Worm (Caenorhabditis elegans) whole organism, L2 larva: ENCODE measurements around the gene lurp-2.

Experiments
- C34F6.9 ChIP-seq: fragments of 150-350 bp; optimal IDR thresholded peaks from 2 replicates; lab custom pipeline; 2014; ENCODE audit warnings: missing biosample characterization, missing genetic modification characterization
- F13H6.1 ChIP-seq: sonication (generic microtip); optimal IDR thresholded peaks from 2 replicates; lab custom pipeline; 2016; ENCODE audit warnings: missing genetic modification characterization, missing compliant biosample characterization
- Y55F3AM.14 ChIP-seq: fragments of 200-800 bp; sonication (Bioruptor generic); optimal IDR thresholded peaks from 2 replicates; lab custom pipeline; 2018; ENCODE audit warnings: mild to moderate bottlenecking, missing genetic modification characterization, missing compliant biosample characterization
- ZK546.5 ChIP-seq: sonication (generic microtip); optimal IDR thresholded peaks from 2 replicates; lab custom pipeline; 2017; ENCODE audit warnings: missing biosample characterization, missing genetic modification characterization
- alr-1 ChIP-seq: fragments of 150-350 bp; optimal IDR thresholded peaks from 2 replicates; lab custom pipeline; 2014; ENCODE audit warnings: missing biosample characterization, missing genetic modification characterization
- aly-2 ChIP-seq: fragments of 150-350 bp; optimal IDR thresholded peaks from 2 replicates; lab custom pipeline; 2014; ENCODE audit warnings: missing biosample characterization, missing genetic modification characterization
- blmp-1 ChIP-seq: sonication (generic microtip); optimal IDR thresholded peaks from 2 replicates; lab custom pipeline; 2017; ENCODE audit warnings: missing genetic modification characterization, mild to moderate bottlenecking, missing compliant biosample characterization, antibody characterized with exemption, moderate library complexity; ENCODE audit not compliant: insufficient read depth
- ceh-16 ChIP-seq: fragments of 150-350 bp; optimal IDR thresholded peaks from 2 replicates; lab custom pipeline; 2014; ENCODE audit warnings: missing biosample characterization, missing genetic modification characterization
- crh-2 ChIP-seq: sonication (generic microtip); optimal IDR thresholded peaks from 2 replicates; lab custom pipeline; 2017; ENCODE audit warnings: missing biosample characterization, missing genetic modification characterization
- dmd-4 ChIP-seq: sonication (generic microtip); optimal IDR thresholded peaks from 2 replicates; lab custom pipeline; 2017; ENCODE audit warnings: missing biosample characterization, missing genetic modification characterization
- elt-3 ChIP-seq: sonication (generic microtip); optimal IDR thresholded peaks from 2 replicates; lab custom pipeline; 2017; ENCODE audit warnings: missing biosample characterization, missing genetic modification characterization
- fos-1 ChIP-seq: fragments of 150-350 bp; optimal IDR thresholded peaks from 2 replicates; lab custom pipeline; 2014; ENCODE audit warnings: missing biosample characterization, missing genetic modification characterization
- lin-11 ChIP-seq: fragments of 150-350 bp; sonication (generic microtip); optimal IDR thresholded peaks from 2 replicates; lab custom pipeline; 2014; ENCODE audit warnings: missing biosample characterization, missing genetic modification characterization, inconsistent platforms, mixed read lengths
- lin-13 ChIP-seq: fragments of 150-350 bp; optimal IDR thresholded peaks from 2 replicates; lab custom pipeline; 2014; ENCODE audit warnings: missing biosample characterization, missing genetic modification reagents, missing genetic modification characterization
- mab-5 ChIP-seq: fragments of 150-350 bp; optimal IDR thresholded peaks from 2 replicates; lab custom pipeline; 2014; ENCODE audit warnings: missing biosample characterization, missing genetic modification characterization
- mbf-1 ChIP-seq: sonication (generic microtip); optimal IDR thresholded peaks from 2 replicates; lab custom pipeline; 2017; ENCODE audit warnings: missing biosample characterization, missing genetic modification characterization
- nhr-10 ChIP-seq: sonication (generic microtip); optimal IDR thresholded peaks from 2 replicates; lab custom pipeline; 2017; ENCODE audit warnings: missing biosample characterization, missing genetic modification characterization
- nhr-11 ChIP-seq: fragments of 150-350 bp; optimal IDR thresholded peaks from 2 replicates; lab custom pipeline; 2014; ENCODE audit warnings: missing biosample characterization, missing genetic modification characterization
- nhr-12 ChIP-seq: fragments of 150-350 bp; optimal IDR thresholded peaks from 2 replicates; lab custom pipeline; 2014; ENCODE audit warnings: missing biosample characterization, missing genetic modification characterization
- nhr-129 ChIP-seq: fragments of 150-350 bp; optimal IDR thresholded peaks from 2 replicates; lab custom pipeline; 2014; ENCODE audit warnings: missing biosample characterization, missing genetic modification characterization
- nhr-23 ChIP-seq: fragments of 150-350 bp; optimal IDR thresholded peaks from 2 replicates; lab custom pipeline; 2014; ENCODE audit warnings: missing biosample characterization, missing genetic modification reagents, missing genetic modification characterization
- nhr-237 ChIP-seq: fragments of 150-350 bp; optimal IDR thresholded peaks from 2 replicates; lab custom pipeline; 2014; ENCODE audit warnings: missing biosample characterization, missing genetic modification characterization
- nhr-25 ChIP-seq: fragments of 150-350 bp; sonication (generic microtip); optimal IDR thresholded peaks from 3 replicates; lab custom pipeline; 2014; ENCODE audit warnings: missing biosample characterization, missing genetic modification characterization
- nhr-6 ChIP-seq: fragments of 150-350 bp; optimal IDR thresholded peaks from 2 replicates; lab custom pipeline; 2014; ENCODE audit warnings: missing biosample characterization, missing genetic modification characterization
- nhr-77 ChIP-seq: fragments of 150-350 bp; optimal IDR thresholded peaks from 2 replicates; lab custom pipeline; 2014; ENCODE audit warnings: missing biosample characterization, missing genetic modification characterization
- peb-1 ChIP-seq: fragments of 150-350 bp; optimal IDR thresholded peaks from 2 replicates; lab custom pipeline; 2014; ENCODE audit warnings: missing biosample characterization, missing genetic modification characterization
- sem-4 ChIP-seq: fragments of 150-350 bp; optimal IDR thresholded peaks from 2 replicates; lab custom pipeline; 2014; ENCODE audit warnings: missing biosample characterization, missing genetic modification reagents, missing genetic modification characterization
- skn-1 ChIP-seq: sonication (generic microtip); optimal IDR thresholded peaks from 2 replicates; lab custom pipeline; 2017; ENCODE audit warnings: missing biosample characterization, missing genetic modification characterization
- sma-3 ChIP-seq: sonication (generic microtip); optimal IDR thresholded peaks from 2 replicates; lab custom pipeline; 2016; ENCODE audit warnings: missing genetic modification reagents, missing genetic modification characterization, missing compliant biosample characterization
- sma-9 ChIP-seq, 2 experiments: fragments of 150-350 bp in 1 of 2; sonication (generic microtip) in 1 of 2; optimal IDR thresholded peaks; 2 replicates each; lab custom pipeline; 2014 to 2016; ENCODE audit warnings: missing genetic modification characterization in 2 of 2, mild to moderate bottlenecking in 1 of 2, missing biosample characterization in 1 of 2, missing compliant biosample characterization in 1 of 2, missing genetic modification reagents in 1 of 2, moderate library complexity in 1 of 2
- unc-39 ChIP-seq: fragments of 150-350 bp; optimal IDR thresholded peaks from 2 replicates; lab custom pipeline; 2014; ENCODE audit warnings: missing biosample characterization, missing genetic modification characterization
- unc-55 ChIP-seq: fragments of 150-350 bp; sonication (generic microtip); optimal IDR thresholded peaks from 3 replicates; lab custom pipeline; 2014; ENCODE audit warnings: missing biosample characterization, missing genetic modification reagents, missing genetic modification characterization
- unc-62 ChIP-seq: fragments of 150-350 bp; optimal IDR thresholded peaks from 2 replicates; lab custom pipeline; 2014; ENCODE audit warnings: missing biosample characterization, missing genetic modification reagents, missing genetic modification characterization
- zag-1 ChIP-seq: fragments of 150-350 bp; optimal IDR thresholded peaks from 2 replicates; lab custom pipeline; 2014; ENCODE audit warnings: missing biosample characterization, missing genetic modification characterization
- ztf-1 ChIP-seq: fragments of 200-800 bp; sonication (Bioruptor generic); conservative IDR thresholded peaks from 2 replicates; pipeline ENCODE4 v1.3.6; 2022; ENCODE audit warnings: missing genetic modification characterization, missing compliant biosample characterization
- ztf-11 ChIP-seq: sonication (generic microtip); optimal IDR thresholded peaks from 2 replicates; lab custom pipeline; 2017; ENCODE audit warnings: missing biosample characterization, missing genetic modification characterization

The lurp-2 gene

DNA sequence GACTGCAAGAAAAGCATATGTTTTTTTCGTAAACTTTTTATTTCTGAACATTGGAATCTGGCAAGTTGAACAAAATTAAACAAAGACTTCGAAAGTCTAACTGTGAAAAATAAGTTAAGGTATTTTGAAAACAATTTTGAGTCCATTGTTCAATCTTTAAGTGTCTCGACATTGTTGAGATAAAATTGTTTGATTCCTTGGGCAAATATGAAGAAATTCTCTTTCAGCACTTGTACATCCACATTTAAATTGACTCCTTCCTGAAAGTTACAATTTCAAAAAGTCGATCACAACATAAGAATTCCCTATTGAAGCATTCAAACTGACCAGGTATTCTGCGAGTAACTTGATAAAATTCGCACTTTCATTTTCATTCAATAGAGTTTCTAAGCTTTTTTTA is 37.4 kb upstream of the lurp-2 start:
- TF ChIP-seq skn-1 (tag; lab: Kevin White, UChicago) (no peak), nhr-25 (tag; lab: Kevin White, UChicago) (peak; percentile 9)
- TF ChIP-seq, all 48 proteins: peak for 1

DNA sequence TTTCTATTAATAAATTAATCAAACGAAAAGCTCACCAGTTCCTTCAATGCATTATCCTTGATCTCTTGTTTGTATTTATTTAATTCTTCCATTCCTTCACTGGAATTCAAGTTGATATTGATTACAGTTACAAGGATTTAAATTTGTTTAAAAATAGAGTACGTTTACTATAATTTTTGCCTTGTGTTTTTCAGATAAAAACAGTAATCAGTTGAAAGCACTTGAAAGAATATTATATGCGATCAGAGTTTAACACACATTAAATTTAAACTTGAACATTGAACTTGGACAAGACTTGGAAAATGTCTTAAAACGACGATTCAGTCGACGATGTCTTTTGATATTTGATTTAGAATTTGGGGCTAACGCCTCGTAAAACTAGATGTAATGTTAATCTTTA is 35.9 kb upstream of the lurp-2 start, which contains the start of gene F53F1.6:
TSS of gene F53F1.6 (minus strand) at position 101 of the 400 bp plus-strand sequence.
- TF ChIP-seq peb-1 (no peak), sma-9 (GFP tag; optimal IDR thresholded peaks at IDR 0.05; lab: Kevin White, UChicago) (no peak), sma-9 (tag; optimal IDR thresholded peaks at IDR 0.05; lab: Kevin White, UChicago) (no peak), skn-1 (tag; lab: Kevin White, UChicago) (no peak), nhr-12 (tag; lab: Kevin White, UChicago) (no peak), ztf-11 (tag; lab: Kevin White, UChicago) (no peak), mab-5 (no peak), unc-39 (tag; lab: Kevin White, UChicago) (no peak), ceh-16 (no peak), aly-2 (tag; lab: Kevin White, UChicago) (no peak), blmp-1 (tag; lab: Kevin White, UChicago) (no peak), lin-11 (tag; lab: Kevin White, UChicago) (no peak), nhr-23 (no peak)

DNA sequence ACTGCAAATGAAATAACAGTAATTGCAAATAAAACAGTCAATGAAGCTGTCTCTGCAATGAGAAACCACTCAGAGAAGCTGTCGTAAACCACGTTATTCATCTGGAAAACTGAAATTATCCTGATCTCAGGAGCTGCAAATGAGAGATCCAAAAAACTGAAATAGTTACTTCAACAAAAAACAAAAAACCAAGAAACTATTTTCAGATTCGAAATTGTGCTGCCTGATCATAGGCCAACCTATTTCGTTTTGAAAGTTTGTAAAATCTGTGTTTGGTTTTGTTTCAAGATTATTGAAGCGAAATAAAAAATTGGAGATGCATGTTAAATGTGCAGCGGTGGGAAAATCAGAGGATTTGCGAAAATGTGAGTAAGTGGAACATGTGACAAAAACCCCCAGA is 32.8 kb upstream of the lurp-2 start, which contains the start of gene srv-8:
TSS of gene srv-8 (minus strand) at position 101 of the 400 bp plus-strand sequence.
- TF ChIP-seq fos-1 (tag; lab: Kevin White, UChicago) = no peak
- TF ChIP-seq F13H6.1 (tag; lab: Kevin White, UChicago) = no peak
- no peak for TF ChIP-seq zag-1 (tag; lab: Kevin White, UChicago)
- no peak for TF ChIP-seq unc-39 (tag; lab: Kevin White, UChicago)
- TF ChIP-seq nhr-129 (tag; lab: Kevin White, UChicago) = no peak
- no peak for TF ChIP-seq ZK546.5
- TF ChIP-seq nhr-77 = no peak
- no peak for TF ChIP-seq unc-62
- no peak for TF ChIP-seq sma-3
- no peak for TF ChIP-seq nhr-6 (tag; lab: Kevin White, UChicago)
- no peak for TF ChIP-seq peb-1

DNA sequence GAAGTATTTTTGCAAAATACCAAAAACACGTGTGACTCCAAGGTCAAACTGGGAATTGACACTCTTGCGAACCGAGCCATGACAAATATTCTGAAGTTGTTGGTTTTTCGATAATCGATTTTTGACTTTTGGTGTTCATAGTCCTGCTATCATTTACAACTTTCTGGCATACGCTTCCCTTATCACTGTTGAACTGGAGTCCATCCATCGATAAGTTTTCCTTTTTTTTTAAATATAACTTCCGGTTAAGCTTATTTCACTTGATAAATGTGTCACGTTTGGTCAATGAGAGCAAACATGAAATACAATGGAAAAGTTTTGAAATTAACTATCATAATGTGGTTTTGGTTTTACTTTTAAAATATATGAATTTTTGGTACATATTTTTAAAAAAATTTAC is 31.7 kb upstream of the lurp-2 start:
- TF ChIP-seq elt-3 (tag; lab: Kevin White, UChicago) (no peak), mab-5 (no peak), nhr-11 (tag; lab: Kevin White, UChicago) (no peak), ztf-1 (GFP tag; lab: Robert Waterston, UW) (no peak), F13H6.1 (tag; lab: Kevin White, UChicago) (no peak), Y55F3AM.14 (GFP tag; lab: Kevin White, UChicago) (no peak), zag-1 (tag; lab: Kevin White, UChicago) (no peak), blmp-1 (tag; lab: Kevin White, UChicago) (no peak), fos-1 (tag; lab: Kevin White, UChicago) (peak; percentile 95), lin-13 (GFP tag; lab: Kevin White, UChicago) (no peak), mbf-1 (tag; lab: Kevin White, UChicago) (no peak), C34F6.9 (tag; lab: Kevin White, UChicago) (no peak), skn-1 (tag; lab: Kevin White, UChicago) (no peak), sem-4 (tag; lab: Kevin White, UChicago) (no peak), nhr-10 (tag; lab: Kevin White, UChicago) (no peak), alr-1 (no peak), dmd-4 (tag; lab: Kevin White, UChicago) (no peak), nhr-12 (tag; lab: Kevin White, UChicago) (no peak), crh-2 (tag; lab: Kevin White, UChicago) (peak; percentile 17), unc-55 (no peak), nhr-77 (no peak), sma-9 (GFP tag; optimal IDR thresholded peaks at IDR 0.05; lab: Kevin White, UChicago) (peak; percentile 17), sma-9 (tag; optimal IDR thresholded peaks at IDR 0.05; lab: Kevin White, UChicago) (no peak), nhr-237 (tag; lab: Kevin White, UChicago) (no peak)
- TF ChIP-seq, all 48 proteins: peak for 3
